Worm (Caenorhabditis elegans): ENCODE data around the gene C14A4.9.

The C14A4.9 gene

DNA sequence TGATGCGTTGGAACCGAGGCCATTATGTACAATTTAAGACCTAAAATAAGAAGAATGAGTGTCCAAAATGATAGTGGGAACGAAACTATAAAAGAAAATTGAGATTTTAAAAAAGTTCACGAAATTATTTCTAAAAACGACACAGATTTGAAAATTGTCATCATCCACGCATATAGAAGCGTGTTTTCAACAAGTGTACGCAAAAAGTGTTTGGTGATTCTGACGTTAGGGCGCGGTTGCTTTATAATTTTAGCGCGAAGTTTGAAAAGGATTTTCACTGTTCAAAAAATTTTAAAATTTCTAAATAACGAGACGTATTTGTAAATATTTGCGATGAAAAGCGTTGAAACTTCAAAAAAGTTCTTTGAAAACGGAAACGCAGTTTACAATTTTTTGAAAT, 35.8 kb upstream of the C14A4.9 start, which contains the start of gene cdc-48.1 (continued):
- TF ChIP-seq lin-39 (tag; optimal IDR thresholded peaks at IDR 0.05) (peak; percentile 99), gmeb-1 (tag; optimal IDR thresholded peaks at IDR 0.05) (peak; percentile 100), lsy-2 (tag; optimal IDR thresholded peaks at IDR 0.05) (peak; percentile 98 to 99), crh-2 (tag; optimal IDR thresholded peaks at IDR 0.05) (peak; percentile 100)

DNA sequence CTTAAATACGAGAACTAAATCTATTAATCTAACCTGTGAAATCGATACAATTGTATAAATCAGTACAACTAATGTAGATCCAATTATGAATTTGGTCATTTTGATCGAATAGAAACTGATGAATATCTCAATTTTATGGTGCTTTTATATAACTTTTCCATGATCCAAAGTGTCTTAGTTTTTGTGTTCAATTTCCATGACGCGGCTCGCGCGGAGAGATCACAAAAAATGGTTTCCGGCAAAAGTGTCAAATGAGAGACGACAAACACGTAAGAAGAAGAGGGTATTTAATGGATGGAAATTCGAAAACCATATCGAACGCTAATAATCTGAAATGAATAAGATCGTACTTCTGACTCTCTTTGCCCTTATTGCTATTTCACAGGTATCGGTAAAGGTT, 34.6 kb upstream of the C14A4.9 start, which contains the start of the genes C06A1.6 and C06A1.7:
Gene C06A1.6 (minus strand): TSS at position 101 of the 400 bp plus-strand sequence.
Gene C06A1.7 (plus strand): TSS at position 314 of the 400 bp plus-strand sequence.
- TF ChIP-seq nhr-77 (tag; optimal IDR thresholded peaks at IDR 0.05) (no peak), nhr-129 (tag; optimal IDR thresholded peaks at IDR 0.05) (no peak), C34F6.9 (tag; optimal IDR thresholded peaks at IDR 0.05) (no peak), ZK546.5 (tag; optimal IDR thresholded peaks at IDR 0.05) (no peak), lin-13 (GFP tag; optimal IDR thresholded peaks at IDR 0.05) (no peak), nhr-23 (tag; optimal IDR thresholded peaks at IDR 0.05) (no peak), mbf-1 (tag; optimal IDR thresholded peaks at IDR 0.05) (no peak), zag-1 (tag; optimal IDR thresholded peaks at IDR 0.05) (no peak), elt-1 (tag; optimal IDR thresholded peaks at IDR 0.05) (no peak)

DNA sequence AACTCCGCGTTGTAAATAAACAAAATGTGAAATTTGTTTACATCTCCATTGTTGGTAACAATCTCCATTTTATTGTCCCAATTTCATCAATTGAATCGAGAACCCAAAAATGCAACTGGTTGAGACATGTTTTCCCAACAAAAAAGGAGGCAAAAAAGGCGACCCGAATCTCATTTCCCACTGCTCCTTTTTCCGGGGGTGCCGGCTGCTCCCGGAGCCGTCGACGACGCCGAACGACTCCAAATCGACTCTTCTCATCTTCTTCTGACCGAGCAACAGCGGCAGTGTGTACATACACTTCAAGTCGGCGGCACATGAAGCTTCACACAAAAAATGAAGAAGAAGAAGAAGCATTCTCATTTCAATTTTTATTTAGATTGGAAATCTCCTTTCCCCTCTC, 32.7 kb upstream of the C14A4.9 start:
- TF ChIP-seq ztf-1 (GFP tag; conservative IDR thresholded peaks at IDR 0.05): no peak
- TF ChIP-seq elt-3 (tag; optimal IDR thresholded peaks at IDR 0.05): no peak
- no peak for TF ChIP-seq C34F6.9 (tag; optimal IDR thresholded peaks at IDR 0.05)
- no peak for TF ChIP-seq ZK546.5 (tag; optimal IDR thresholded peaks at IDR 0.05)

DNA sequence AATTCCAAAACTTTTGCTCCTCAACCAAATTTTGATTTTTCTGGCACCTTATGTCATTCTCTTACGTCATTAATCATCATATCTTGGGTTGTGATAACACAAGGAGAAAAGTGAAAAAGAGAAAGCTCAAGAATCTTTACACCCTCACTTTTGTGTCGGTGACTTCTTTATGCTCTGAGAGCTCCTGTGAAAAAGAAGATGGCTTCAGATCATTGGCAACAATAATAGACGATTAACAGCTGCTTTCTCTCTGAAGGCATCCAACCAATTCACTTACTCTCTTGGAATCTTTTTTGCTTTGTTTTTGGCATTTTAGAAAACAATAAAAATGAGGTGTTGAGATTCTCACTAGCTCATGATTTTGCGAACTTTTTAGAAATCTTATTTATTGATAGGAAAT, 29.6 kb upstream of the C14A4.9 start:
- no peak for TF ChIP-seq lin-39 (tag; optimal IDR thresholded peaks at IDR 0.05)
- TF ChIP-seq sma-9 (GFP tag; optimal IDR thresholded peaks at IDR 0.05): peak; percentile 55
- no peak for TF ChIP-seq sma-9 (tag; optimal IDR thresholded peaks at IDR 0.05)
- peak in 1 of 2 experiments; percentile 19 for TF ChIP-seq lsy-2 (tag; optimal IDR thresholded peaks at IDR 0.05)
- no peak for TF ChIP-seq ztf-11 (tag; optimal IDR thresholded peaks at IDR 0.05)
- no peak for TF ChIP-seq aly-2 (tag; optimal IDR thresholded peaks at IDR 0.05)

DNA sequence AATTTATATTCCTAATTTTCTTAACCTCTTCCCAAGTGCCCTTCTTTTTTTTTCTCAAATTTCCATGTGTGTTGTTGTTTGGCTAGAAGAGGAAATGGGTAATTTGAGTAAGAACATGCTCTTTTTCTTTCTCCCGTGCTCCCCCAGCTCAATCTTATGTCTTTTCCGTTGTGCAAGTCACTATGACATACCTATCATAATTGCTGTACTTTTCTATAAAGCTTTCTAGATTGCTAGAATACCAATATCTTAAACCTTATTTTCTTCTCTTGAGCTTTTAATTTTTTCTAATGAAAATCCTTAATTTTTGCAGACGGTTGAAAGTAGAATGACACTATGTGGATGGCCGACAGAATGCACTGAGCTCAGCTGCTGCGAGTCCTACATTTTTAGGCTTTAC, 28.8 kb upstream of the C14A4.9 start, which contains the start of gene txt-13:
Gene txt-13 (plus strand): TSS at position 301 of the 400 bp plus-strand sequence.
- TF ChIP-seq nhr-129 (tag; optimal IDR thresholded peaks at IDR 0.05): no peak
- no peak for TF ChIP-seq ama-1 (optimal IDR thresholded peaks at IDR 0.05)
- TF ChIP-seq mbf-1 (tag; optimal IDR thresholded peaks at IDR 0.05): no peak
- no peak for TF ChIP-seq ceh-82 (tag; optimal IDR thresholded peaks at IDR 0.05)
- TF ChIP-seq elt-3 (tag; optimal IDR thresholded peaks at IDR 0.05): no peak
- TF ChIP-seq nhr-237 (tag; optimal IDR thresholded peaks at IDR 0.05): no peak
- no peak for TF ChIP-seq skn-1 (tag; optimal IDR thresholded peaks at IDR 0.05)
- no peak for TF ChIP-seq dmd-4 (tag; optimal IDR thresholded peaks at IDR 0.05)
- TF ChIP-seq nhr-6 (tag; optimal IDR thresholded peaks at IDR 0.05): no peak
- no peak for TF ChIP-seq unc-62 (GFP tag; optimal IDR thresholded peaks at IDR 0.05)
- no peak for TF ChIP-seq nhr-23 (tag; optimal IDR thresholded peaks at IDR 0.05)
- TF ChIP-seq Y55F3AM.14 (GFP tag; optimal IDR thresholded peaks at IDR 0.05): no peak
- TF ChIP-seq nhr-10 (tag; optimal IDR thresholded peaks at IDR 0.05): no peak
- TF ChIP-seq C34F6.9 (tag; optimal IDR thresholded peaks at IDR 0.05): no peak

DNA sequence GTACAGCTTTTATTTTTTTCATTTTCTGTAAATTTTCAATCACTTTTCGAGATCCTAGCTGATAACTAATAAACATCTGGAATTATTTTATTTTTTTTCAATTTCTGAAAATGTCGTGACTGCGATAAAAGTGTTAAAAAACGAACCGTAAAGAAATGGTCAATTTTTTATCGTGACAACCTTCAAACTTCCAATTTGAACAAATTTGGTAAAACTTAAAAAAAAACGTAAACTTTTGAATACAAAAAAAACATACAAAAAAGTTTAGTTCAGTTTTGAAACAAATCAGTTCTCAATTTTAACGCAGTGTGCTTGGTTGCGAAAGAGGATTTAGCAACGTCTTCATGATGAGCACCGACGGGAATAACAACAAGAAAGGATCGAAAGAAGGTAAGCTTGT, 27.2 kb upstream of the C14A4.9 start, which contains the start of gene C06A1.3:
Gene C06A1.3 (plus strand): TSS at position 301 of the 400 bp plus-strand sequence.
- TF ChIP-seq elt-1 (tag; optimal IDR thresholded peaks at IDR 0.05) (no peak), zag-1 (tag; optimal IDR thresholded peaks at IDR 0.05) (no peak), lin-13 (GFP tag; optimal IDR thresholded peaks at IDR 0.05) (no peak), nhr-6 (tag; optimal IDR thresholded peaks at IDR 0.05) (no peak), nhr-10 (tag; optimal IDR thresholded peaks at IDR 0.05) (no peak), mdl-1 (tag; optimal IDR thresholded peaks at IDR 0.05) (no peak), Y55F3AM.14 (GFP tag; optimal IDR thresholded peaks at IDR 0.05) (no peak), skn-1 (tag; optimal IDR thresholded peaks at IDR 0.05) (no peak)

DNA sequence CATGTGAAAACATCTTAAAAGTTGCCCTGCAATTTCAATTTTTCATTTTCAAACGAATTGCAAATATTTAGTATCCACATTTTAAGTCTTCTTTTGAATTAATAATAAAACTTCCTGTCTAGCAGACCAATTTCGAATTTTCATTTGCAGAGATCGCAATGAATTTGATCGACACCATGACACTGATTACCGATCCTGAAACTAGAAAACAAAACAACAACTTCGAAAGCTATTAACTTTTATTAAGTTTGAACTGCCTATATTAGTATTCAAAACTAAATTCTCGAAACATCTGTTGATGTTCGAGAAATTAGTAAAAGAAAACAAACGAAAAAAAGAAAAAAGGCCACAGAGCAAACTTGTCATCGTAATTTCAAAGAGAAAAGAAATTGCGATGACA, 25.0 kb upstream of the C14A4.9 start:
- TF ChIP-seq nhr-10 (tag; optimal IDR thresholded peaks at IDR 0.05) (no peak), egl-27 (tag; optimal IDR thresholded peaks at IDR 0.05) (no peak)

All from whole organism, L2 larva.